Worm (Caenorhabditis elegans): ENCODE data around the gene F48G7.8.
A peak's percentile ranks its signal among the peaks of the same experiment; 100 is the strongest.

F48G7.8 gene

ce11 chrV:627585-627984, at the start of gene F48G7.8:
TSS of gene F48G7.8 (minus strand) at chrV:627685.
- TF ChIP-seq nhr-12 (tag; optimal IDR thresholded peaks at IDR 0.05): no peak

- TF ChIP-seq nhr-25 (tag; optimal IDR thresholded peaks at IDR 0.05) (peak; percentile 42), nhr-21 (tag; optimal IDR thresholded peaks at IDR 0.05) (no peak), fos-1 (tag; optimal IDR thresholded peaks at IDR 0.05) (peak; percentile 70)
Observed at ce11 chrV:676550-677084, 49.1 kb upstream of the F48G7.8 start, which contains the start of the genes fbxa-72 and srx-21. TSS of gene fbxa-72 (minus strand) at chrV:676753. TSS of gene srx-21 (plus strand) at chrV:677034.

- TF ChIP-seq snpc-4 (tag; optimal IDR thresholded peaks at IDR 0.05) (peak; percentile 38), ceh-16 (tag; optimal IDR thresholded peaks at IDR 0.05) (no peak)
Observed at ce11 chrV:676090-676489, 48.6 kb upstream of the F48G7.8 start.

ce11 chrV:674213-674612, 46.7 kb upstream of the F48G7.8 start, which contains the start of gene sru-25:
TSS of gene sru-25 (minus strand) at chrV:674313.
- no peak for TF ChIP-seq dmd-4 (tag; optimal IDR thresholded peaks at IDR 0.05)
- TF ChIP-seq mab-5 (tag; optimal IDR thresholded peaks at IDR 0.05): no peak
- TF ChIP-seq C34F6.9 (tag; optimal IDR thresholded peaks at IDR 0.05): no peak
- no peak for TF ChIP-seq nhr-237 (tag; optimal IDR thresholded peaks at IDR 0.05)
- no peak for TF ChIP-seq snpc-4 (tag; optimal IDR thresholded peaks at IDR 0.05)
- TF ChIP-seq gmeb-1 (tag; optimal IDR thresholded peaks at IDR 0.05): no peak
- no peak for TF ChIP-seq aly-2 (tag; optimal IDR thresholded peaks at IDR 0.05)
- TF ChIP-seq skn-1 (tag; optimal IDR thresholded peaks at IDR 0.05): no peak
- no peak for TF ChIP-seq nhr-10 (tag; optimal IDR thresholded peaks at IDR 0.05)
- TF ChIP-seq elt-1 (tag; optimal IDR thresholded peaks at IDR 0.05): no peak
- no peak for TF ChIP-seq ztf-1 (GFP tag; conservative IDR thresholded peaks at IDR 0.05)
- no peak for TF ChIP-seq unc-55 (GFP tag; optimal IDR thresholded peaks at IDR 0.05)
- no peak for TF ChIP-seq nhr-77 (tag; optimal IDR thresholded peaks at IDR 0.05)
- TF ChIP-seq alr-1 (tag; optimal IDR thresholded peaks at IDR 0.05): no peak
- TF ChIP-seq zag-1 (tag; optimal IDR thresholded peaks at IDR 0.05): no peak
- TF ChIP-seq Y55F3AM.14 (GFP tag; optimal IDR thresholded peaks at IDR 0.05): no peak
- no peak for TF ChIP-seq sma-3 (GFP tag; optimal IDR thresholded peaks at IDR 0.05)
- no peak for TF ChIP-seq lin-39 (tag; optimal IDR thresholded peaks at IDR 0.05)
- no peak for TF ChIP-seq nhr-21 (tag; optimal IDR thresholded peaks at IDR 0.05)
- TF ChIP-seq blmp-1 (tag; optimal IDR thresholded peaks at IDR 0.05; ENCODE audit: insufficient read depth): no peak

ce11 chrV:671342-671741, 43.9 kb upstream of the F48G7.8 start, which contains the start of gene sru-24:
TSS of gene sru-24 (minus strand) at chrV:671442.
- TF ChIP-seq F13H6.1 (tag; optimal IDR thresholded peaks at IDR 0.05) (no peak), ztf-4 (tag; optimal IDR thresholded peaks at IDR 0.05) (no peak), ztf-1 (GFP tag; conservative IDR thresholded peaks at IDR 0.05) (no peak), sma-9 (GFP tag; optimal IDR thresholded peaks at IDR 0.05) (no peak), sma-9 (tag; optimal IDR thresholded peaks at IDR 0.05) (no peak), sem-4 (tag; optimal IDR thresholded peaks at IDR 0.05) (no peak), nhr-11 (tag; optimal IDR thresholded peaks at IDR 0.05) (no peak), nhr-129 (tag; optimal IDR thresholded peaks at IDR 0.05) (no peak), elt-1 (tag; optimal IDR thresholded peaks at IDR 0.05) (no peak), ztf-11 (tag; optimal IDR thresholded peaks at IDR 0.05) (no peak), unc-39 (tag; optimal IDR thresholded peaks at IDR 0.05) (no peak), nhr-12 (tag; optimal IDR thresholded peaks at IDR 0.05) (no peak), fos-1 (tag; optimal IDR thresholded peaks at IDR 0.05) (no peak), nhr-23 (tag; optimal IDR thresholded peaks at IDR 0.05) (no peak)

ce11 chrV:667459-667858, 40.0 kb upstream of the F48G7.8 start, which contains the start of gene nhr-180:
TSS of gene nhr-180 (minus strand) at chrV:667510.
- TF ChIP-seq F13H6.1 (tag; optimal IDR thresholded peaks at IDR 0.05) (no peak), sma-9 (GFP tag; optimal IDR thresholded peaks at IDR 0.05) (peak; percentile 76), sma-9 (tag; optimal IDR thresholded peaks at IDR 0.05) (no peak)

Measured in whole organism, L2 larva.